Worm (Caenorhabditis elegans): ENCODE results near the gene Y37E11B.10.
A peak's percentile ranks its signal among the peaks of the same experiment; 100 is the strongest.

Y37E11B.10 gene

DNA sequence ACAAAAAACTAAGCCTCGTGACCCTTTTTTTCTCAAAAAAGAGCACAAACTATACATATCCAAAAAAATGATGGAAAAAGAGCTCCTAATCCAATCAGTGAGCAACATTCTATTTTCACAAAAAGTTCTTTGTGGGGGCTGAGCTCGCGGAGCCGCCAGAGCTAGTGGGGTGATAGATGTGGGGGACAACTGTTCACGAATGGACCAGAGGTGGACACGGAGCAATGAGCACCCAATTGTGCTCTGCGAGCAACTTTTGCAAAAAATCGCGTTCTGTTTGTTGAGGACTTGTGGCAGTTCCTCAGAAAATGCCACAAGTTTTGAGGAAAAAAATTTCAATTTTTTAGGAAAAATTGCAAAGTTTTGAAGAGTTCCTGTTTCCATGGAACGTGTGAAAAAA is 48.6 kb upstream of the Y37E11B.10 start:
- TF ChIP-seq lin-14 (GFP tag; optimal IDR thresholded peaks at IDR 0.05) = peak; percentile 14
- 0 out of 2 replicates have a peak, but pooled peaks have one; percentile 2 for TF ChIP-seq nhr-19 (GFP tag; conservative IDR thresholded peaks at IDR 0.05)
- peak; percentile 2 for TF ChIP-seq nhr-71 (tag; optimal IDR thresholded peaks at IDR 0.05)
- TF ChIP-seq rnt-1 (tag; optimal IDR thresholded peaks at IDR 0.05) = peak; percentile 63
- TF ChIP-seq hlh-17 (GFP tag; optimal IDR thresholded peaks at IDR 0.05; ENCODE audit: borderline replicate concordance) = no peak
- TF ChIP-seq grh-1 (GFP tag; IDR thresholded peaks at IDR 0.05) = no peak

- no peak for TF ChIP-seq elt-2 (tag; optimal IDR thresholded peaks at IDR 0.05)
- TF ChIP-seq fkh-10 (GFP tag; optimal IDR thresholded peaks at IDR 0.05) = no peak
- TF ChIP-seq alr-1 (tag; optimal IDR thresholded peaks at IDR 0.05; ENCODE audit: borderline replicate concordance) = no peak
- TF ChIP-seq nhr-77 (tag; optimal IDR thresholded peaks at IDR 0.05) = peak; percentile 27
- peak in 1 of 2 experiments; percentile 45 for TF ChIP-seq lin-35 (GFP tag; optimal IDR thresholded peaks at IDR 0.05)
- peak; percentile 63; the same call in 1 of the 2 replicates for TF ChIP-seq unc-98 (GFP tag; IDR thresholded peaks at IDR 0.05)
- TF ChIP-seq fkh-8 (tag; optimal IDR thresholded peaks at IDR 0.05) = no peak
- TF ChIP-seq unc-30 (tag; optimal IDR thresholded peaks at IDR 0.05) = no peak
- peak; percentile 60 for TF ChIP-seq grh-1 (GFP tag; IDR thresholded peaks at IDR 0.05)
- peak; percentile 68 for TF ChIP-seq swsn-7 (tag; optimal IDR thresholded peaks at IDR 0.05)
- no peak for TF ChIP-seq isw-1 (GFP tag; IDR thresholded peaks at IDR 0.05)
- no peak for TF ChIP-seq lin-13 (GFP tag; optimal IDR thresholded peaks at IDR 0.05)
- TF ChIP-seq lsy-2 (tag; optimal IDR thresholded peaks at IDR 0.05) = peak; percentile 56 to 76
- TF ChIP-seq dpl-1 (GFP tag; optimal IDR thresholded peaks at IDR 0.05) = peak in 2 of 3 experiments; percentile 15
- TF ChIP-seq aly-2 (tag; optimal IDR thresholded peaks at IDR 0.05) = no peak
- TF ChIP-seq ceh-63 (GFP tag; optimal IDR thresholded peaks at IDR 0.05) = no peak
- no peak for TF ChIP-seq unc-62 (GFP tag; optimal IDR thresholded peaks at IDR 0.05)
- peak; percentile 91 for TF ChIP-seq lin-14 (GFP tag; optimal IDR thresholded peaks at IDR 0.05)
- peak; percentile 36 for TF ChIP-seq xbp-1 (tag; optimal IDR thresholded peaks at IDR 0.05)
- no peak for TF ChIP-seq F16B12.6 (tag; optimal IDR thresholded peaks at IDR 0.05)
- peak; percentile 28 for TF ChIP-seq lir-3 (tag; optimal IDR thresholded peaks at IDR 0.05; ENCODE audit: poor library complexity)
- peak in 1 of 2 experiments; percentile 9 for TF ChIP-seq egl-27 (tag; optimal IDR thresholded peaks at IDR 0.05)
- no peak for TF ChIP-seq ceh-8 (GFP tag; optimal IDR thresholded peaks at IDR 0.05)
- TF ChIP-seq snu-23 (GFP tag; optimal IDR thresholded peaks at IDR 0.05) = peak; percentile 87
- no peak for TF ChIP-seq sox-4 (tag; optimal IDR thresholded peaks at IDR 0.05)
- TF ChIP-seq C16A3.4 (tag; optimal IDR thresholded peaks at IDR 0.05) = peak; percentile 57
- TF ChIP-seq aha-1 (tag; optimal IDR thresholded peaks at IDR 0.05) = no peak
- no peak for TF ChIP-seq vab-15 (tag; optimal IDR thresholded peaks at IDR 0.05)
- peak; percentile 3 for TF ChIP-seq lin-39 (tag; optimal IDR thresholded peaks at IDR 0.05)
- no peak for TF ChIP-seq sptf-1 (tag; optimal IDR thresholded peaks at IDR 0.05)
- peak; percentile 18 for TF ChIP-seq skn-1 (tag; optimal IDR thresholded peaks at IDR 0.05)
- no peak for TF ChIP-seq hlh-17 (GFP tag; optimal IDR thresholded peaks at IDR 0.05; ENCODE audit: borderline replicate concordance)
- peak; percentile 70 for TF ChIP-seq nhr-47 (tag; optimal IDR thresholded peaks at IDR 0.05)
- TF ChIP-seq mdl-1 (tag; optimal IDR thresholded peaks at IDR 0.05) = peak in 1 of 2 experiments; percentile 90
- TF ChIP-seq rnt-1 (tag; optimal IDR thresholded peaks at IDR 0.05) = peak; percentile 94
- TF ChIP-seq tbx-2 (tag; optimal IDR thresholded peaks at IDR 0.05) = peak; percentile 90
- peak; percentile 29 for TF ChIP-seq irx-1 (tag; optimal IDR thresholded peaks at IDR 0.05)
- TF ChIP-seq ceh-82 (tag; optimal IDR thresholded peaks at IDR 0.05) = peak in 1 of 3 experiments; percentile 2
- no peak for TF ChIP-seq unc-86 (tag; optimal IDR thresholded peaks at IDR 0.05)
- TF ChIP-seq C04F5.9 (tag; optimal IDR thresholded peaks at IDR 0.05) = no peak
- no peak for TF ChIP-seq hlh-4 (tag; optimal IDR thresholded peaks at IDR 0.05)
- peak; percentile 17 for TF ChIP-seq dsc-1 (tag; optimal IDR thresholded peaks at IDR 0.05)
- TF ChIP-seq nhr-28 (tag; optimal IDR thresholded peaks at IDR 0.05) = no peak
- 0 out of 2 replicates have a peak, but pooled peaks have one; percentile 47 for TF ChIP-seq mab-9 (GFP tag; IDR thresholded peaks at IDR 0.05)
- peak; percentile 70 for TF ChIP-seq ztf-4 (tag; optimal IDR thresholded peaks at IDR 0.05)
- TF ChIP-seq unc-130 (tag; optimal IDR thresholded peaks at IDR 0.05) = peak; percentile 84
- TF ChIP-seq zip-4 (GFP tag; optimal IDR thresholded peaks at IDR 0.05) = no peak
- peak; percentile 94 for TF ChIP-seq nhr-19 (GFP tag; conservative IDR thresholded peaks at IDR 0.05)
These were observed 47.9 kb upstream of the Y37E11B.10 start for ce11 chrIV:3654214-3654613.

Data from whole organism, L1 larva.